Worm (Caenorhabditis elegans): ENCODE results near the gene E04F6.15.

DNA sequence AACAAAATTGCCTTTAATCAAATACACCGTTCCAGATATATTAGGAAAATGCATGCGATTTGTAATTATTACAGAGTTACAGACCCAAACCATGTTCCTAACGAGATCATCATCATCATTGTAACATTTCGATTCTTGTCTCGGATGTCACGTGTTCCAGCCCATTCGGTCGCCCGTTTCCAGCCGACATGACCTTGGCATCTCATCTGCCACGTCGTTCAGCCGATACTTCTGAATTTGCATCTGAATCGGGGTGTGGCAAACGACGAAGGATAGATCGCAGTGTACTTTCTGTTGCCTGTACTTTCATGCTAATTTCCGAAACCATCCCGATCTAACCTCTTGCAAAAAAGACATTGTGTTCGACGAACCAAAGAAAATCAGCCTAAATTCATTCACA, 29.6 kb upstream of the E04F6.15 start:
- TF ChIP-seq eyg-1 (tag; optimal IDR thresholded peaks at IDR 0.05) (no peak), ahr-1 (tag; optimal IDR thresholded peaks at IDR 0.05) (no peak), pha-4 (tag; optimal IDR thresholded peaks at IDR 0.05) (no peak), ama-1 (optimal IDR thresholded peaks at IDR 0.05) (no peak), unc-86 (tag; optimal IDR thresholded peaks at IDR 0.05) (no peak), nhr-11 (tag; optimal IDR thresholded peaks at IDR 0.05) (no peak), zip-5 (tag; optimal IDR thresholded peaks at IDR 0.05) (no peak), ceh-9 (tag; optimal IDR thresholded peaks at IDR 0.05) (no peak)
